Worm (Caenorhabditis elegans): Measurements from ENCODE around the gene C07G3.8.

DNA sequence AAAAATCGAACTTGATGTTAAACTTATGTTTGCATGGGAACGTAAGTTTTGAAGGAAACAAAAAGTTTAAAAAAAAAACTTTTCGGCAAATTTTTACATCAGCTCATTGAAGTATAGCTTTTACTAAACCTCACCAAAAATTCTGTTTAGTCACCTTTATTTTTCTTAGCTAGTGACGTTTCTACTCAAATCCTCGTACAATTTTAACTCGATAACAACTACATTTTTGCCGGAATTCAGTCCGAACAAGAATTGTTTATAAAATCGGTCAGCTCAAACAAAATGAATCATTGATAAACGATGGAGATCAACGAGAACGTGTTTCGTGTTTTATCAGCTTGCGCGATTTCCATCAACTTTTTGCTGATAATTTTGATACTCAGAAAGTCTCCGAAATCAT is 24.9 kb upstream of the C07G3.8 start, which contains the start of gene str-260:
- no peak for TF ChIP-seq sup-37 (GFP tag; optimal IDR thresholded peaks at IDR 0.05)
- no peak for TF ChIP-seq fkh-4 (tag; optimal IDR thresholded peaks at IDR 0.05; ENCODE audit: borderline replicate concordance)
- no peak for TF ChIP-seq lin-13 (GFP tag; optimal IDR thresholded peaks at IDR 0.05)
- no peak for TF ChIP-seq tlp-1 (tag; optimal IDR thresholded peaks at IDR 0.05)
- no peak for TF ChIP-seq nhr-12 (tag; optimal IDR thresholded peaks at IDR 0.05)
- no peak for TF ChIP-seq skn-1 (tag; optimal IDR thresholded peaks at IDR 0.05)
- TF ChIP-seq nhr-47 (tag; optimal IDR thresholded peaks at IDR 0.05) = no peak
- TF ChIP-seq nhr-11 (tag; optimal IDR thresholded peaks at IDR 0.05) = no peak
- no peak for TF ChIP-seq unc-130 (tag; optimal IDR thresholded peaks at IDR 0.05)

All from whole organism, L1 larva.